Fruit fly (Drosophila melanogaster) whole organism, embryonic: Measurements from ENCODE around the gene CG6470.
A peak's percentile ranks its signal among the peaks of the same experiment; 100 is the strongest.

ENCODE experiments used
- Atf-2 ChIP-seq: fragments of 200-800 bp; sonication (Bioruptor generic); optimal IDR thresholded peaks from 2 replicates; lab custom pipeline; 2016; ENCODE audit warnings: missing biosample characterization, missing genetic modification characterization
- Bgb ChIP-seq: fragments of 200-800 bp; sonication (Bioruptor generic); IDR thresholded peaks from 2 replicates; pipeline ENCODE4 v1.3.6; 2022; ENCODE audit warnings: missing biosample characterization, missing genetic modification characterization; ENCODE audit not compliant: partially characterized antibody
- CG10543 ChIP-seq: fragments of 200-800 bp; sonication (Bioruptor generic); optimal IDR thresholded peaks from 3 replicates; lab custom pipeline; 2017; ENCODE audit warnings: missing biosample characterization, mild to moderate bottlenecking, missing genetic modification characterization, moderate library complexity
- CG12104 ChIP-seq: fragments of 200-800 bp; sonication (Bioruptor generic); optimal IDR thresholded peaks from 3 replicates; lab custom pipeline; 2016; ENCODE audit warnings: missing biosample characterization, missing genetic modification characterization
- CG12942 ChIP-seq: fragments of 200-800 bp; sonication (Bioruptor generic); optimal IDR thresholded peaks from 3 replicates; lab custom pipeline; 2016; ENCODE audit warnings: missing biosample characterization, missing genetic modification characterization
- CG14014 ChIP-seq: fragments of 200-800 bp; sonication (Bioruptor generic); IDR thresholded peaks from 2 replicates; pipeline ENCODE4 v1.3.6; 2022; ENCODE audit warnings: missing biosample characterization, missing genetic modification characterization
- CG15073 ChIP-seq: fragments of 200-800 bp; sonication (Bioruptor generic); optimal IDR thresholded peaks from 2 replicates; lab custom pipeline; 2016; ENCODE audit warnings: missing biosample characterization, missing genetic modification characterization
- CG15696 ChIP-seq: fragments of 200-800 bp; sonication (Bioruptor generic); optimal IDR thresholded peaks from 2 replicates; lab custom pipeline; 2019; ENCODE audit warnings: missing biosample characterization, mild to moderate bottlenecking, missing genetic modification characterization, moderate library complexity
- CG16813 ChIP-seq: fragments of 200-800 bp; sonication (Bioruptor generic); IDR thresholded peaks from 3 replicates; pipeline ENCODE4 v1.3.6; 2022; ENCODE audit warnings: missing biosample characterization, missing genetic modification characterization; ENCODE audit not compliant: partially characterized antibody
- CG17186 ChIP-seq: fragments of 200-800 bp; sonication (Bioruptor generic); optimal IDR thresholded peaks from 3 replicates; lab custom pipeline; 2017; ENCODE audit warnings: missing biosample characterization, missing genetic modification reagents, missing genetic modification characterization
- CG17612 ChIP-seq: fragments of 200-800 bp; sonication (Bioruptor generic); IDR thresholded peaks from 2 replicates; pipeline ENCODE4 v1.3.6; 2022; ENCODE audit warnings: missing biosample characterization, missing genetic modification characterization
- CG18011 ChIP-seq: fragments of 200-800 bp; sonication (Bioruptor generic); optimal IDR thresholded peaks from 2 replicates; lab custom pipeline; 2017; ENCODE audit warnings: missing biosample characterization, missing genetic modification characterization, mild to moderate bottlenecking, moderate library complexity, missing genotype
- CG31224 ChIP-seq: fragments of 200-800 bp; sonication (Bioruptor generic); IDR thresholded peaks from 2 replicates; pipeline ENCODE4 v1.3.6; 2022; ENCODE audit warnings: missing biosample characterization, missing genetic modification characterization
- CG31441 ChIP-seq: fragments of 200-800 bp; sonication (Bioruptor generic); IDR thresholded peaks from 2 replicates; pipeline ENCODE4 v1.3.6; 2022; ENCODE audit warnings: missing biosample characterization, missing genetic modification characterization
- CG3163 ChIP-seq: fragments of 200-800 bp; sonication (Bioruptor generic); optimal IDR thresholded peaks from 3 replicates; lab custom pipeline; 2016; ENCODE audit warnings: missing biosample characterization, missing genetic modification characterization
- CG32532 ChIP-seq: fragments of 200-800 bp; sonication (Bioruptor generic); IDR thresholded peaks from 2 replicates; pipeline ENCODE4 v1.3.6; 2022; ENCODE audit warnings: missing biosample characterization, missing genetic modification characterization
- CG33557 ChIP-seq: fragments of 200-800 bp; sonication (Bioruptor generic); optimal IDR thresholded peaks from 2 replicates; lab custom pipeline; 2019; ENCODE audit warnings: missing biosample characterization, mild to moderate bottlenecking, missing genetic modification characterization, moderate library complexity
- CG3726 ChIP-seq: fragments of 200-800 bp; sonication (Bioruptor generic); IDR thresholded peaks from 3 replicates; pipeline ENCODE4, ENCODE4 v1.3.6; 2022; ENCODE audit warnings: missing biosample characterization, missing genetic modification characterization
- CG3838 ChIP-seq: fragments of 200-800 bp; sonication (Bioruptor generic); optimal IDR thresholded peaks from 3 replicates; lab custom pipeline; 2016; ENCODE audit warnings: missing biosample characterization, missing genetic modification characterization
- CG4617 ChIP-seq: fragments of 200-800 bp; sonication (Bioruptor generic); optimal IDR thresholded peaks from 3 replicates; lab custom pipeline; 2016; ENCODE audit warnings: missing biosample characterization, missing genetic modification characterization, borderline replicate concordance
- CG9727 ChIP-seq: fragments of 200-800 bp; sonication (Bioruptor generic); optimal IDR thresholded peaks from 3 replicates; lab custom pipeline; 2017; ENCODE audit warnings: missing biosample characterization, mild to moderate bottlenecking, missing genetic modification characterization
- CG9932 ChIP-seq: fragments of 200-800 bp; sonication (Bioruptor generic); IDR thresholded peaks from 2 replicates; pipeline ENCODE4 v1.3.6; 2022; ENCODE audit warnings: missing biosample characterization, missing genetic modification characterization
- Camta ChIP-seq: fragments of 200-800 bp; sonication (Bioruptor generic); optimal IDR thresholded peaks from 2 replicates; lab custom pipeline; 2016; ENCODE audit warnings: missing biosample characterization, missing genetic modification characterization
- Dip3 ChIP-seq: fragments of 200-800 bp; sonication (Bioruptor generic); optimal IDR thresholded peaks from 3 replicates; lab custom pipeline; 2016; ENCODE audit warnings: missing biosample characterization, missing genetic modification characterization
- Dll ChIP-seq: fragments of 200-800 bp; sonication (Bioruptor generic); IDR thresholded peaks from 4 replicates; pipeline ENCODE4 v1.3.6; 2022; ENCODE audit warnings: missing biosample characterization, missing genetic modification characterization; ENCODE audit not compliant: partially characterized antibody
- Eip74EF ChIP-seq, 2 experiments: fragments of 200-800 bp in 1 of 2; fragments of >200 bp in 1 of 2; sonication (Bioruptor generic) in 1 of 2; optimal IDR thresholded peaks; 2 replicates each; lab custom pipeline; 2017 to 2019; ENCODE audit warnings: missing biosample characterization in 2 of 2, missing genetic modification characterization in 2 of 2, mild to moderate bottlenecking in 1 of 2, moderate library complexity in 1 of 2
- GATAe ChIP-seq: fragments of 200-800 bp; sonication (Bioruptor generic); conservative IDR thresholded peaks from 2 replicates; pipeline ENCODE4 v1.3.6; 2022; ENCODE audit warnings: missing biosample characterization, missing genetic modification characterization
- Hr3 ChIP-seq: fragments of 200-800 bp; sonication (Bioruptor generic); optimal IDR thresholded peaks from 3 replicates; lab custom pipeline; 2016; ENCODE audit warnings: missing biosample characterization, missing genetic modification characterization
- MBD-R2 ChIP-seq: fragments of 200-800 bp; sonication (Bioruptor generic); IDR thresholded peaks from 2 replicates; pipeline ENCODE4 v1.3.6; 2022; ENCODE audit warnings: missing biosample characterization, missing genetic modification characterization
- Med ChIP-seq: fragments of 200-800 bp; sonication (Bioruptor generic); peaks from one replicate; lab custom pipeline; 2016; ENCODE audit warnings: missing biosample characterization, missing genetic modification characterization, mild to moderate bottlenecking, inconsistent platforms, moderate library complexity
- NC2β ChIP-seq: fragments of 200-800 bp; sonication (Bioruptor generic); optimal IDR thresholded peaks from 2 replicates; lab custom pipeline; 2016; ENCODE audit warnings: missing biosample characterization, missing genetic modification characterization
- Nf-YA ChIP-seq: fragments of 200-800 bp; sonication (Bioruptor generic); IDR thresholded peaks from 2 replicates; pipeline ENCODE4 v1.3.6; 2022; ENCODE audit warnings: missing biosample characterization, missing genetic modification characterization
- Xbp1 ChIP-seq: fragments of 200-800 bp; sonication (Bioruptor generic); optimal IDR thresholded peaks from 3 replicates; lab custom pipeline; 2016; ENCODE audit warnings: missing biosample characterization, mild to moderate bottlenecking, missing genetic modification characterization
- cwo ChIP-seq: fragments of 200-800 bp; sonication (Bioruptor generic); optimal IDR thresholded peaks from 3 replicates; lab custom pipeline; 2017; ENCODE audit warnings: missing biosample characterization, missing genetic modification characterization, mild to moderate bottlenecking, moderate library complexity, missing genetic modification reagents
- dimm ChIP-seq: fragments of 200-800 bp; sonication (Bioruptor generic); IDR thresholded peaks from 2 replicates; pipeline ENCODE4 v1.3.6; 2022; ENCODE audit warnings: missing biosample characterization, missing genetic modification characterization
- ftz-f1 ChIP-seq: fragments of 200-800 bp; sonication (Bioruptor generic); optimal IDR thresholded peaks from 2 replicates; lab custom pipeline; 2016; ENCODE audit warnings: missing biosample characterization, missing genetic modification characterization
- fu2 ChIP-seq: fragments of 200-800 bp; sonication (Bioruptor generic); optimal IDR thresholded peaks from 2 replicates; lab custom pipeline; 2016; ENCODE audit warnings: missing biosample characterization, missing genetic modification characterization
- gcm2 ChIP-seq: fragments of 200-800 bp; sonication (Bioruptor generic); optimal IDR thresholded peaks from 2 replicates; lab custom pipeline; 2016; ENCODE audit warnings: missing biosample characterization, missing genetic modification characterization
- gem ChIP-seq: fragments of 200-800 bp; sonication (Bioruptor generic); optimal IDR thresholded peaks from 2 replicates; lab custom pipeline; 2019; ENCODE audit warnings: missing biosample characterization, mild to moderate bottlenecking, missing genetic modification characterization, moderate library complexity
- gfzf ChIP-seq: fragments of 200-800 bp; sonication (Bioruptor generic); optimal IDR thresholded peaks from 2 replicates; lab custom pipeline; 2016; ENCODE audit warnings: missing biosample characterization, mild to moderate bottlenecking, missing genetic modification characterization, moderate library complexity
- kah ChIP-seq: fragments of 200-800 bp; sonication (Bioruptor generic); optimal IDR thresholded peaks from 2 replicates; lab custom pipeline; 2018; ENCODE audit warnings: missing biosample characterization, mild to moderate bottlenecking, missing genetic modification characterization
- lilli ChIP-seq: fragments of 200-800 bp; sonication (Bioruptor generic); optimal IDR thresholded peaks from 3 replicates; lab custom pipeline; 2016; ENCODE audit warnings: missing biosample characterization, missing genetic modification characterization
- lmd ChIP-seq: fragments of 200-800 bp; sonication (Bioruptor generic); IDR thresholded peaks from 2 replicates; pipeline ENCODE4 v1.3.6; 2022; ENCODE audit warnings: missing biosample characterization, missing genetic modification characterization
- nerfin-2 ChIP-seq: fragments of 200-800 bp; sonication (Bioruptor generic); IDR thresholded peaks from 2 replicates; pipeline ENCODE4 v1.3.6; 2022; ENCODE audit warnings: missing biosample characterization, missing genetic modification characterization; ENCODE audit not compliant: partially characterized antibody
- pita ChIP-seq: fragments of 200-800 bp; sonication (Bioruptor generic); optimal IDR thresholded peaks from 2 replicates; lab custom pipeline; 2017; ENCODE audit warnings: missing biosample characterization, mild to moderate bottlenecking, missing genetic modification characterization
- so ChIP-seq: fragments of 200-800 bp; sonication (Bioruptor generic); IDR thresholded peaks from 3 replicates; pipeline ENCODE4 v1.3.6; 2022; ENCODE audit warnings: missing biosample characterization, missing genetic modification characterization
- tna ChIP-seq: fragments of 200-800 bp; sonication (Bioruptor generic); IDR thresholded peaks from 2 replicates; pipeline ENCODE4 v1.3.6; 2022; ENCODE audit warnings: missing biosample characterization, missing genetic modification characterization; ENCODE audit not compliant: partially characterized antibody
- tup ChIP-seq: fragments of 200-800 bp; sonication (Bioruptor generic); optimal IDR thresholded peaks from 2 replicates; lab custom pipeline; 2016; ENCODE audit warnings: missing biosample characterization, mild to moderate bottlenecking, missing genetic modification characterization, moderate library complexity
- tx ChIP-seq: fragments of 200-800 bp; sonication (Bioruptor generic); optimal IDR thresholded peaks from 2 replicates; lab custom pipeline; 2016; ENCODE audit warnings: missing biosample characterization, missing genetic modification characterization
- vfl ChIP-seq: fragments of 200-800 bp; sonication (Bioruptor generic); optimal IDR thresholded peaks from 2 replicates; lab custom pipeline; 2016; ENCODE audit warnings: missing biosample characterization, missing genetic modification characterization
- zfh1 ChIP-seq: fragments of 200-800 bp; sonication (Bioruptor generic); IDR thresholded peaks from 3 replicates; pipeline ENCODE4 v1.3.6; 2022; ENCODE audit warnings: missing biosample characterization, missing genetic modification characterization

CG6470 gene

DNA sequence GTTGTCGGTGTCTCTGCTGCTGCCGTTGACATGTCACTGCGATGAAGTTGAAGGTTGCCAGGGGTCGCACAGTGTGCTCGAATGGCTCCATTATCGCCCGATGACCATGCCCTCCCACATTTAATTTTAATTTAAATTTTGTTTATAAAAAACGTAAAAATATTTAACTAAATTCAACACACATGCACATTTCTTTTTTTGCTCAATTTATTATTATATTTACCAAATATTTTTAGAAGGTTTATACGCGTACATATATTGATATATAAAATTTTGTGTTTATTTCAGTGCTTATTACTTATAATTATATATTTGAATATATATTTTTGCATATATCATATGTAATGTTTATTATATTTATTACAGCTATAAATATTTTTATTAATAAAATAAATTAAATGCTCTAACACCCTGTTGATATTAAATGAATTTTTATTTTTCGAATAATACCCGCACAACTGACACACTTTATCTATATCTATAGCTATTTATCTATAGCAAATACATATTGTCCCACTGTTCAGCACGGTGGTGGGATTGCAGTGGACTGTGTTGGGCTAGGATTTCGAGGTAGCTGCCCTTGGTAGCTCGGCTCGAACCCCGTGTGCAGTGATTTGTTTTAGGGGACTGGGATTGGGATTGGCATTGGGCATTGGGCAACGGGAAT, 8.6 kb upstream of the CG6470 start (continued):
- no peak for TF ChIP-seq CG9932 (GFP tag; lab: Robert Waterston, UW)
- TF ChIP-seq Nf-YA (GFP tag; lab: Robert Waterston, UW) = no peak
- TF ChIP-seq fu2 (GFP tag; lab: Kevin White, UChicago) = no peak
- peak; percentile 45 for TF ChIP-seq CG33557
- TF ChIP-seq Med (GFP tag; lab: Kevin White, UChicago) = peak; percentile 11
- TF ChIP-seq tx (GFP tag; lab: Kevin White, UChicago) = no peak
- TF ChIP-seq GATAe = no peak
- no peak for TF ChIP-seq pita (GFP tag; lab: Kevin White, UChicago)
- no peak for TF ChIP-seq vfl
- no peak for TF ChIP-seq Atf-2 (GFP tag; lab: Kevin White, UChicago)
- no peak for TF ChIP-seq CG3163 (GFP tag; lab: Kevin White, UChicago)
- no peak for TF ChIP-seq gfzf (GFP tag; lab: Kevin White, UChicago)
- TF ChIP-seq tna (GFP tag; lab: Robert Waterston, UW) = no peak
- TF ChIP-seq so (GFP tag; lab: Robert Waterston, UW) = no peak
- no peak for TF ChIP-seq CG12942 (GFP tag; lab: Kevin White, UChicago)
- TF ChIP-seq CG31441 (GFP tag; lab: Robert Waterston, UW) = peak; percentile 32; the same call in 1 of the 2 replicates
- no peak for TF ChIP-seq zfh1 (GFP tag; lab: Robert Waterston, UW)
- TF ChIP-seq gcm2 = no peak
- no peak for TF ChIP-seq CG31224 (GFP tag; lab: Robert Waterston, UW)
- TF ChIP-seq CG12104 (GFP tag; lab: Kevin White, UChicago) = no peak
- no peak for TF ChIP-seq dimm (GFP tag; lab: Robert Waterston, UW)
- TF ChIP-seq lmd (GFP tag; lab: Robert Waterston, UW) = no peak
- TF ChIP-seq CG14014 (GFP tag; lab: Robert Waterston, UW) = no peak
- TF ChIP-seq CG17186 (GFP tag; lab: Kevin White, UChicago) = no peak
- TF ChIP-seq Eip74EF (GFP tag; optimal IDR thresholded peaks at IDR 0.05; lab: Kevin White, UChicago) = no peak
- TF ChIP-seq Xbp1 (GFP tag; lab: Kevin White, UChicago) = no peak
- no peak for TF ChIP-seq CG10543 (GFP tag; lab: Kevin White, UChicago)
- no peak for TF ChIP-seq CG15696 (tag; lab: Kevin White, UChicago)
- TF ChIP-seq lilli (GFP tag; lab: Kevin White, UChicago) = no peak
- TF ChIP-seq NC2β (GFP tag; lab: Kevin White, UChicago) = no peak
- no peak for TF ChIP-seq Dll (GFP tag; lab: Robert Waterston, UW)
- TF ChIP-seq Dip3 = no peak
- TF ChIP-seq CG3838 (GFP tag; lab: Kevin White, UChicago) = no peak
- TF ChIP-seq cwo (GFP tag; lab: Kevin White, UChicago) = no peak
- TF ChIP-seq ftz-f1 (GFP tag; lab: Kevin White, UChicago) = no peak
- TF ChIP-seq CG17612 (GFP tag; lab: Robert Waterston, UW) = no peak
- no peak for TF ChIP-seq nerfin-2 (GFP tag; lab: Robert Waterston, UW)
- peak; percentile 2 for TF ChIP-seq Hr3
- TF ChIP-seq CG18011 (GFP tag; lab: Kevin White, UChicago) = no peak
- TF ChIP-seq CG16813 (GFP tag; lab: Robert Waterston, UW) = no peak
- peak; percentile 54 for TF ChIP-seq gem (tag; lab: Kevin White, UChicago)
- TF ChIP-seq CG4617 (GFP tag; lab: Kevin White, UChicago) = no peak
- no peak for TF ChIP-seq CG15073 (GFP tag; lab: Kevin White, UChicago)
- no peak for TF ChIP-seq kah (GFP tag; lab: Kevin White, UChicago)
- TF ChIP-seq CG9727 (GFP tag; lab: Kevin White, UChicago) = peak; percentile 53
- TF ChIP-seq Bgb = no peak
- TF ChIP-seq tup (GFP tag; lab: Kevin White, UChicago) = no peak
- TF ChIP-seq CG3726 (GFP tag; lab: Robert Waterston, UW) = no peak
- TF ChIP-seq MBD-R2 (GFP tag; lab: Robert Waterston, UW) = no peak
- no peak for TF ChIP-seq Camta
- TF ChIP-seq CG32532 (GFP tag; lab: Robert Waterston, UW) = no peak
